Worm (Caenorhabditis elegans) whole organism, midembryonic: ENCODE data around the gene ZK105.3.

Source experiments
- T22C8.4 ChIP-seq: fragments of 200-800 bp; sonication (Bioruptor generic); IDR thresholded peaks from 2 replicates; pipeline ENCODE4 v1.3.6; 2022; ENCODE audit warnings: missing genetic modification characterization, missing compliant biosample characterization
- cog-1 ChIP-seq: sonication (generic microtip); optimal IDR thresholded peaks from 2 replicates; lab custom pipeline; 2016; ENCODE audit warnings: missing genetic modification characterization, missing compliant biosample characterization
- flt-1 ChIP-seq: fragments of 200-800 bp; sonication (Bioruptor generic); IDR thresholded peaks from 2 replicates; pipeline ENCODE4 v1.3.6; 2022; ENCODE audit warnings: missing genetic modification characterization, missing compliant biosample characterization
- klf-2 ChIP-seq: fragments of 200-800 bp; sonication (Bioruptor generic); conservative IDR thresholded peaks from 2 replicates; pipeline ENCODE4 v1.3.6; 2022; ENCODE audit warnings: missing genetic modification reagents, missing genetic modification characterization, missing compliant biosample characterization
- med-1 ChIP-seq: sonication (generic microtip); optimal IDR thresholded peaks from 2 replicates; lab custom pipeline; 2017; ENCODE audit warnings: missing genetic modification characterization, mild to moderate bottlenecking, missing compliant biosample characterization, antibody characterized with exemption, missing genetic modification reagents; ENCODE audit not compliant: insufficient read depth
- ref-1 ChIP-seq: fragments of 200-800 bp; sonication (Bioruptor generic); conservative IDR thresholded peaks from 2 replicates; pipeline ENCODE4 v1.3.6; 2022; ENCODE audit warnings: missing genetic modification reagents, missing genetic modification characterization, missing compliant biosample characterization
- tab-1 ChIP-seq: fragments of 200-800 bp; sonication (Bioruptor generic); IDR thresholded peaks from 2 replicates; pipeline ENCODE4 v1.3.6; 2022; ENCODE audit warnings: missing genetic modification characterization, missing compliant biosample characterization
- ztf-23 ChIP-seq: fragments of 200-800 bp; sonication (Bioruptor generic); IDR thresholded peaks from 2 replicates; pipeline ENCODE4 v1.3.6; 2022; ENCODE audit warnings: missing genetic modification reagents, missing genetic modification characterization, missing compliant biosample characterization
- ztf-29 ChIP-seq: fragments of 200-800 bp; sonication (Bioruptor generic); IDR thresholded peaks from 2 replicates; pipeline ENCODE4 v1.3.6; 2022; ENCODE audit warnings: missing genetic modification reagents, missing genetic modification characterization, missing compliant biosample characterization

ce11 chrV:7742485-7742959 is 45.6 kb downstream of the ZK105.3 start, which contains the start of gene fbxl-5:
- TF ChIP-seq cog-1 (tag; lab: Kevin White, UChicago) (no peak), ztf-23 (GFP tag; lab: Robert Waterston, UW) (no peak), flt-1 (no peak), klf-2 (GFP tag; lab: Robert Waterston, UW) (no peak), med-1 (GFP tag; lab: Kevin White, UChicago) (no peak), tab-1 (GFP tag; lab: Robert Waterston, UW) (no peak), ref-1 (no peak), T22C8.4 (GFP tag; lab: Robert Waterston, UW) (no peak), ztf-29 (GFP tag; lab: Robert Waterston, UW) (no peak)
